Worm (Caenorhabditis elegans) whole organism, late embryonic: ENCODE data around the gene C45G9.11.

Experiments
- K09A11.1 ChIP-seq: sonication (generic microtip); optimal IDR thresholded peaks from 2 replicates; lab custom pipeline; 2017; ENCODE audit warnings: antibody characterized with exemption, mild to moderate bottlenecking, missing genetic modification characterization, missing compliant biosample characterization; ENCODE audit not compliant: insufficient read depth
- ama-1 ChIP-seq: fragments of 150-350 bp; optimal IDR thresholded peaks from 2 replicates; lab custom pipeline; 2014
- ceh-18 ChIP-seq: sonication (generic microtip); optimal IDR thresholded peaks from 2 replicates; lab custom pipeline; 2016; ENCODE audit warnings: missing genetic modification characterization, missing compliant biosample characterization
- ceh-2 ChIP-seq: sonication (generic microtip); optimal IDR thresholded peaks from 2 replicates; lab custom pipeline; 2016; ENCODE audit warnings: missing genotype, missing genetic modification characterization, missing compliant biosample characterization
- che-1 ChIP-seq: sonication (generic microtip); optimal IDR thresholded peaks from 2 replicates; lab custom pipeline; 2016; ENCODE audit warnings: mild to moderate bottlenecking, missing genetic modification characterization, missing compliant biosample characterization
- elt-2 ChIP-seq: sonication (generic microtip); optimal IDR thresholded peaks from 2 replicates; lab custom pipeline; 2016; ENCODE audit warnings: missing genetic modification reagents, missing genetic modification characterization, missing compliant biosample characterization
- ets-4 ChIP-seq: sonication (generic microtip); optimal IDR thresholded peaks from 2 replicates; lab custom pipeline; 2016; ENCODE audit warnings: missing genetic modification characterization, missing compliant biosample characterization
- fkh-10 ChIP-seq: fragments of 150-350 bp; optimal IDR thresholded peaks from 2 replicates; lab custom pipeline; 2014; ENCODE audit warnings: missing biosample characterization, missing genetic modification reagents, missing genetic modification characterization
- lin-11 ChIP-seq: fragments of 200-800 bp; sonication (Bioruptor generic); optimal IDR thresholded peaks from 2 replicates; lab custom pipeline; 2018; ENCODE audit warnings: mild to moderate bottlenecking, missing genetic modification characterization, missing compliant biosample characterization
- madf-2 ChIP-seq: sonication (generic microtip); optimal IDR thresholded peaks from 2 replicates; lab custom pipeline; 2017; ENCODE audit warnings: missing genetic modification characterization, missing compliant biosample characterization
- nfya-1 ChIP-seq: sonication (generic microtip); optimal IDR thresholded peaks from 2 replicates; lab custom pipeline; 2017; ENCODE audit warnings: missing genetic modification characterization, mild to moderate bottlenecking, missing compliant biosample characterization, antibody characterized with exemption, moderate library complexity
- pag-3 ChIP-seq: sonication (generic microtip); optimal IDR thresholded peaks from 2 replicates; lab custom pipeline; 2016; ENCODE audit warnings: missing compliant biosample characterization, missing genetic modification characterization, borderline replicate concordance
- pat-9 ChIP-seq: fragments of 200-800 bp; sonication (Bioruptor generic); optimal IDR thresholded peaks from 2 replicates; lab custom pipeline; 2018; ENCODE audit warnings: mild to moderate bottlenecking, missing genetic modification characterization, moderate library complexity, missing compliant biosample characterization

ce11 chrIII:5094506-5094905 is 26.0 kb upstream of the C45G9.11 start, which contains the start of gene F54D8.10:
- TF ChIP-seq pag-3 (tag; lab: Kevin White, UChicago) (no peak), che-1 (no peak), ceh-18 (tag; lab: Kevin White, UChicago) (no peak), elt-2 (tag; lab: Kevin White, UChicago) (no peak), ceh-2 (tag; lab: Kevin White, UChicago) (no peak), ama-1 (lab: Kevin White, UChicago) (no peak), lin-11 (tag; lab: Kevin White, UChicago) (no peak), fkh-10 (GFP tag; lab: Kevin White, UChicago) (no peak), nfya-1 (no peak), K09A11.1 (tag; lab: Kevin White, UChicago) (no peak), ets-4 (tag; lab: Kevin White, UChicago) (no peak), pat-9 (tag; lab: Kevin White, UChicago) (no peak), madf-2 (tag; lab: Kevin White, UChicago) (no peak)
